Worm (Caenorhabditis elegans): Measurements from ENCODE around the gene Y50E8A.2.

Y50E8A.2 gene

DNA sequence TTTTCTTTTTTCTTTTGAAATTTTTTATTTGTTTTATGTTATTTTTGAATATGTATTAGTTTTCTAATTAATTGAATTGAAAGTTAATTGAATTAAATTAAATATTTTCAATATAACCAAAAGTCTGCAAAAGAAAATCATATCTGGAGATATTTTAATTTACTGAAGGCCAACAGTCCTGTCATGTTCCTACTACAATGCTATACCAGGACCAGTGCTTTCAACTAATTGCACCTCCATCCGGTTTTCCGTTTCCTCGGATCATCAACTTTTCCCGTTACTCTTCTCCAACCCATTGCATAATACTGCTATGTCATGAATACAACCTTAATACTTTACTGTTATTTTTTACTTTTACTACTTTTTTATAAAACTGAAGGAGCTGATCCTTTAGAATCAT is 16.3 kb downstream of the Y50E8A.2 start, which contains the start of gene R08A2.5:
Gene R08A2.5 (plus strand): TSS at position 301 of the 400 bp plus-strand sequence.
- no peak for TF ChIP-seq ceh-100 (GFP tag; IDR thresholded peaks at IDR 0.05)

ce11 chrV:14711077-14711476 is 17.6 kb downstream of the Y50E8A.2 start, which contains the start of gene ssp-33:
ssp-33 (plus strand) TSS chrV:14711377.
- TF ChIP-seq attf-5 (GFP tag; optimal IDR thresholded peaks at IDR 0.05) (no peak), hlh-26 (GFP tag; conservative IDR thresholded peaks at IDR 0.05) (no peak), F33H1.4 (GFP tag; IDR thresholded peaks at IDR 0.05) (no peak), gei-17 (GFP tag; optimal IDR thresholded peaks at IDR 0.05) (no peak), F52B5.7 (tag; optimal IDR thresholded peaks at IDR 0.05) (no peak), C17E4.6 (GFP tag; IDR thresholded peaks at IDR 0.05) (no peak), F39B2.1 (GFP tag; IDR thresholded peaks at IDR 0.05) (no peak), ceh-100 (GFP tag; IDR thresholded peaks at IDR 0.05) (no peak), unc-130 (GFP tag; optimal IDR thresholded peaks at IDR 0.05) (no peak), ztf-28 (GFP tag; IDR thresholded peaks at IDR 0.05) (no peak), him-1 (tag; optimal IDR thresholded peaks at IDR 0.05) (no peak), ceh-91 (GFP tag; IDR thresholded peaks at IDR 0.05) (no peak), efl-1 (GFP tag; optimal IDR thresholded peaks at IDR 0.05) (no peak)

DNA sequence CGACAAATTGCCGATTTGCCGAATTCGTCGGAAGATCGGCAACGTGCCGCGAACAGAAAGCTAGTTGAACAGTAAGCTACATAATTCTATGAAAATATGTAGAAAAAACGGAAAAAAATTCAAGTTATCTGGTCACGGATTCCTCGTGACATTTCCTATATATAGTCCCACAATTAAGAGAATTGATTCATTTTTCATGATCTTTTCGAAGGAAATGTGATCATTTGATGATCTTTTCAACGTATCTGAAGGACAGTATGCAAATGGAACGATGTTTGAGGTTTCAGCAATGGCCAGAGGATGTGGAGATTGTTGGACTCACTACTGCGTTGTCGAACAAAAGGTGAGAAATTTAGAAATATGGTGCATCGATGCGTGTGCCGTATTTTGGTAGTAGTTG is 20.7 kb downstream of the Y50E8A.2 start, which contains the start of gene R08A2.9:
Gene R08A2.9 (plus strand): TSS at position 301 of the 400 bp plus-strand sequence.
- TF ChIP-seq tbp1 (GFP tag; optimal IDR thresholded peaks at IDR 0.05), result no peak
- no peak for TF ChIP-seq mes-4 (tag; optimal IDR thresholded peaks at IDR 0.05)
- TF ChIP-seq Y95B8A.8 (GFP tag; IDR thresholded peaks at IDR 0.05), result no peak
- TF ChIP-seq aptf-2 (GFP tag; conservative IDR thresholded peaks at IDR 0.05), result no peak
- TF ChIP-seq tbx-9 (tag; optimal IDR thresholded peaks at IDR 0.05; ENCODE audit: borderline replicate concordance), result no peak
- no peak for TF ChIP-seq ceh-27 (GFP tag; optimal IDR thresholded peaks at IDR 0.05)
- no peak for TF ChIP-seq ztf-18 (tag; optimal IDR thresholded peaks at IDR 0.05)
- TF ChIP-seq Y56A3A.18 (GFP tag; IDR thresholded peaks at IDR 0.05), result no peak
- no peak for TF ChIP-seq ztf-6 (GFP tag; IDR thresholded peaks at IDR 0.05)
- no peak for TF ChIP-seq rec-8 (tag; optimal IDR thresholded peaks at IDR 0.05)
- TF ChIP-seq ztf-25 (GFP tag; IDR thresholded peaks at IDR 0.05), result no peak
- no peak for TF ChIP-seq F37B4.10 (GFP tag; IDR thresholded peaks at IDR 0.05)
- no peak for TF ChIP-seq him-1 (tag; optimal IDR thresholded peaks at IDR 0.05)
- TF ChIP-seq C06A6.2 (GFP tag; conservative IDR thresholded peaks at IDR 0.05), result no peak
- TF ChIP-seq nfyb-1 (GFP tag; IDR thresholded peaks at IDR 0.05), result no peak
- TF ChIP-seq mxl-1 (tag; optimal IDR thresholded peaks at IDR 0.05), result no peak

ce11 chrV:14698666-14699065 is 30.0 kb downstream of the Y50E8A.2 start, which contains the start of gene set-5:
set-5 (plus strand) TSS chrV:14698966.
- TF ChIP-seq ztf-22 (GFP tag; optimal IDR thresholded peaks at IDR 0.05) (no peak), nfya-2 (GFP tag; IDR thresholded peaks at IDR 0.05) (no peak), Y56A3A.18 (GFP tag; IDR thresholded peaks at IDR 0.05) (no peak), ztf-18 (tag; optimal IDR thresholded peaks at IDR 0.05) (no peak), dpff-1 (tag; optimal IDR thresholded peaks at IDR 0.05) (no peak), lin-40 (tag; optimal IDR thresholded peaks at IDR 0.05) (no peak), ztf-28 (GFP tag; IDR thresholded peaks at IDR 0.05) (no peak), atf-7 (tag; optimal IDR thresholded peaks at IDR 0.05) (no peak), nhr-179 (tag; optimal IDR thresholded peaks at IDR 0.05) (no peak)
